Fruit fly (Drosophila melanogaster) whole organism, prepupa: ENCODE measurements around the gene Ogdh.

Source experiments
- Blimp-1 ChIP-seq: fragments of 200-800 bp; sonication (Bioruptor generic); optimal IDR thresholded peaks from 3 replicates; lab custom pipeline; 2017; ENCODE audit warnings: missing biosample characterization, missing genetic modification characterization, mild to moderate bottlenecking, moderate library complexity, missing genetic modification reagents
- CG10631 ChIP-seq: fragments of 200-800 bp; sonication (Bioruptor generic); optimal IDR thresholded peaks from 2 replicates; lab custom pipeline; 2016; ENCODE audit warnings: missing biosample characterization, missing genetic modification characterization
- CG10669 ChIP-seq: fragments of 200-800 bp; sonication (Bioruptor generic); optimal IDR thresholded peaks from 3 replicates; lab custom pipeline; 2018; ENCODE audit warnings: missing biosample characterization, mild to moderate bottlenecking, missing genetic modification characterization, moderate library complexity
- CG11294 ChIP-seq: fragments of 200-800 bp; sonication (Bioruptor generic); IDR thresholded peaks from 2 replicates; pipeline ENCODE4 v1.3.6; 2022; ENCODE audit warnings: missing biosample characterization, missing genetic modification characterization
- CG11762 ChIP-seq: fragments of 200-800 bp; sonication (Bioruptor generic); optimal IDR thresholded peaks from 3 replicates; lab custom pipeline; 2016; ENCODE audit warnings: missing biosample characterization, missing genetic modification characterization; ENCODE audit not compliant: insufficient read depth
- CG15336 ChIP-seq: fragments of 200-800 bp; sonication (Bioruptor generic); IDR thresholded peaks from 2 replicates; pipeline ENCODE4 v1.3.6; 2022; ENCODE audit warnings: missing biosample characterization, missing genetic modification characterization
- CG1621 ChIP-seq: fragments of 200-800 bp; sonication (Bioruptor generic); optimal IDR thresholded peaks from 3 replicates; lab custom pipeline; 2018; ENCODE audit warnings: missing biosample characterization, mild to moderate bottlenecking, missing genetic modification characterization
- CG16779 ChIP-seq: fragments of 200-800 bp; sonication (Bioruptor generic); optimal IDR thresholded peaks from 3 replicates; lab custom pipeline; 2017; ENCODE audit warnings: missing biosample characterization, mild to moderate bottlenecking, missing genetic modification characterization
- CG32006 ChIP-seq: fragments of 200-800 bp; sonication (Bioruptor generic); optimal IDR thresholded peaks from 3 replicates; lab custom pipeline; 2017; ENCODE audit warnings: missing biosample characterization, mild to moderate bottlenecking, missing genetic modification characterization
- CG34406 ChIP-seq: fragments of 200-800 bp; sonication (Bioruptor generic); optimal IDR thresholded peaks from 3 replicates; lab custom pipeline; 2016; ENCODE audit warnings: missing biosample characterization, missing genetic modification characterization
- CG6163 ChIP-seq: fragments of 200-800 bp; sonication (Bioruptor generic); IDR thresholded peaks from 3 replicates; pipeline ENCODE4 v1.3.6; 2022; ENCODE audit warnings: missing biosample characterization, missing genetic modification characterization
- CG6276 ChIP-seq: fragments of 200-800 bp; sonication (Bioruptor generic); optimal IDR thresholded peaks from 2 replicates; lab custom pipeline; 2017; ENCODE audit warnings: missing biosample characterization, mild to moderate bottlenecking, missing genetic modification characterization
- CG6792 ChIP-seq: fragments of 200-800 bp; sonication (Bioruptor generic); optimal IDR thresholded peaks from 3 replicates; lab custom pipeline; 2016; ENCODE audit warnings: missing biosample characterization, missing genetic modification characterization
- CG6808 ChIP-seq: fragments of 200-800 bp; sonication (Bioruptor generic); optimal IDR thresholded peaks from 3 replicates; lab custom pipeline; 2017; ENCODE audit warnings: missing biosample characterization, missing genetic modification characterization, mild to moderate bottlenecking, moderate library complexity, missing genetic modification reagents
- CG6854 ChIP-seq: fragments of 200-800 bp; sonication (Bioruptor generic); optimal IDR thresholded peaks from 2 replicates; lab custom pipeline; 2017; ENCODE audit warnings: missing biosample characterization, mild to moderate bottlenecking, missing genetic modification characterization
- CG8319 ChIP-seq: fragments of 200-800 bp; sonication (Bioruptor generic); optimal IDR thresholded peaks from 3 replicates; lab custom pipeline; 2016; ENCODE audit warnings: missing biosample characterization, missing genetic modification characterization
- Eip75B ChIP-seq: fragments of 200-800 bp; sonication (Bioruptor generic); optimal IDR thresholded peaks from 3 replicates; lab custom pipeline; 2016; ENCODE audit warnings: missing biosample characterization, missing genetic modification characterization
- Eip93F ChIP-seq: fragments of 200-800 bp; sonication (Bioruptor generic); optimal IDR thresholded peaks from 2 replicates; lab custom pipeline; 2016; ENCODE audit warnings: missing biosample characterization, mild to moderate bottlenecking, missing genetic modification characterization
- Hr38 ChIP-seq: sonication (Bioruptor generic); optimal IDR thresholded peaks from 2 replicates; lab custom pipeline; 2016; ENCODE audit warnings: missing biosample characterization, missing genetic modification characterization
- Hr4 ChIP-seq: fragments of 200-800 bp; sonication (Bioruptor generic); optimal IDR thresholded peaks from 3 replicates; lab custom pipeline; 2016; ENCODE audit warnings: missing biosample characterization, missing genetic modification characterization
- Lpt ChIP-seq: fragments of 200-800 bp; sonication (Bioruptor generic); optimal IDR thresholded peaks from 3 replicates; lab custom pipeline; 2016; ENCODE audit warnings: missing biosample characterization, missing genetic modification characterization
- Met ChIP-seq: fragments of 200-800 bp; sonication (Bioruptor generic); optimal IDR thresholded peaks from 3 replicates; lab custom pipeline; 2016; ENCODE audit warnings: missing biosample characterization, missing genetic modification characterization
- Sox14 ChIP-seq: fragments of 200-800 bp; sonication (Bioruptor generic); optimal IDR thresholded peaks from 3 replicates; lab custom pipeline; 2016; ENCODE audit warnings: missing biosample characterization, missing genetic modification characterization
- cyc ChIP-seq: fragments of 200-800 bp; sonication (Bioruptor generic); optimal IDR thresholded peaks from 3 replicates; lab custom pipeline; 2016; ENCODE audit warnings: missing biosample characterization, missing genetic modification characterization
- dac ChIP-seq: fragments of 200-800 bp; sonication (Bioruptor generic); optimal IDR thresholded peaks from 2 replicates; lab custom pipeline; 2017; ENCODE audit warnings: missing biosample characterization, mild to moderate bottlenecking, missing genetic modification characterization
- dsx ChIP-seq: fragments of 200-800 bp; optimal IDR thresholded peaks from 3 replicates; lab custom pipeline; 2019; ENCODE audit warnings: missing biosample characterization, mild to moderate bottlenecking, missing genetic modification characterization, moderate library complexity; ENCODE audit not compliant: poor library complexity, severe bottlenecking
- esn ChIP-seq: fragments of 200-800 bp; sonication (Bioruptor generic); optimal IDR thresholded peaks from 2 replicates; lab custom pipeline; 2016; ENCODE audit warnings: missing biosample characterization, mild to moderate bottlenecking, missing genetic modification characterization, moderate library complexity
- fd59A ChIP-seq: fragments of 200-800 bp; sonication (Bioruptor generic); optimal IDR thresholded peaks from 2 replicates; lab custom pipeline; 2017; ENCODE audit warnings: missing biosample characterization, mild to moderate bottlenecking, missing genetic modification characterization, missing genetic modification reagents
- fkh ChIP-seq: fragments of 200-800 bp; sonication (Bioruptor generic); optimal IDR thresholded peaks from 3 replicates; lab custom pipeline; 2017; ENCODE audit warnings: missing biosample characterization, mild to moderate bottlenecking, missing genetic modification characterization, moderate library complexity
- net ChIP-seq: fragments of 200-800 bp; sonication (Bioruptor generic); optimal IDR thresholded peaks from 3 replicates; lab custom pipeline; 2016; ENCODE audit warnings: missing biosample characterization, missing genetic modification characterization
- pdm3 ChIP-seq: fragments of 200-800 bp; sonication (Bioruptor generic); optimal IDR thresholded peaks from 3 replicates; lab custom pipeline; 2016; ENCODE audit warnings: missing biosample characterization, missing genetic modification characterization
- spab ChIP-seq: fragments of 200-800 bp; sonication (Bioruptor generic); optimal IDR thresholded peaks from 2 replicates; lab custom pipeline; 2017; ENCODE audit warnings: missing biosample characterization, mild to moderate bottlenecking, missing genetic modification characterization, missing genetic modification reagents
- svp ChIP-seq: fragments of 200-800 bp; sonication (Bioruptor generic); peaks from one replicate; lab custom pipeline; 2016; ENCODE audit warnings: missing biosample characterization, missing genetic modification characterization
- topi ChIP-seq: fragments of 200-800 bp; sonication (Bioruptor generic); optimal IDR thresholded peaks from 3 replicates; lab custom pipeline; 2016; ENCODE audit warnings: missing biosample characterization, missing genetic modification characterization
- vri ChIP-seq: fragments of 200-800 bp; sonication (Bioruptor generic); optimal IDR thresholded peaks from 3 replicates; lab custom pipeline; 2016; ENCODE audit warnings: missing biosample characterization, mild to moderate bottlenecking, missing genetic modification characterization

Ogdh gene

dm6 chr3L:16989169-16989568 is 34.5 kb downstream of the Ogdh start (continued):
- TF ChIP-seq CG15336 (GFP tag; lab: Robert Waterston, UW) (peak; percentile 90), Hr38 (GFP tag; lab: Kevin White, UChicago) (no peak), Eip75B (GFP tag; lab: Kevin White, UChicago) (no peak), CG8319 (peak; percentile 54), CG10669 (GFP tag; lab: Kevin White, UChicago) (no peak), CG10631 (peak; percentile 79), topi (peak; percentile 87), fkh (no peak), CG1621 (tag; lab: Kevin White, UChicago) (peak; percentile 69), fd59A (peak; percentile 80)

- no peak for TF ChIP-seq Blimp-1 (GFP tag; lab: Kevin White, UChicago)
- TF ChIP-seq dac, result no peak
- no peak for TF ChIP-seq net (GFP tag; lab: Kevin White, UChicago)
- TF ChIP-seq CG15336 (GFP tag; lab: Robert Waterston, UW), result no peak
- no peak for TF ChIP-seq pdm3 (GFP tag; lab: Kevin White, UChicago)
- no peak for TF ChIP-seq Lpt (GFP tag; lab: Kevin White, UChicago)
- no peak for TF ChIP-seq cyc (GFP tag; lab: Kevin White, UChicago)
- TF ChIP-seq CG6808 (GFP tag; lab: Kevin White, UChicago), result no peak
- no peak for TF ChIP-seq spab
- TF ChIP-seq Eip93F (GFP tag; lab: Kevin White, UChicago), result no peak
- TF ChIP-seq CG6276 (GFP tag; lab: Kevin White, UChicago), result no peak
- TF ChIP-seq CG10631, result no peak
- no peak for TF ChIP-seq fkh
- no peak for TF ChIP-seq CG11762
- TF ChIP-seq CG6792 (GFP tag; lab: Kevin White, UChicago), result no peak
- no peak for TF ChIP-seq CG11294 (GFP tag; lab: Robert Waterston, UW)
- TF ChIP-seq, all 60 proteins: peak for 0
These were observed 40.2 kb downstream of the Ogdh start for dm6 chr3L:16994805-16995204.

DNA sequence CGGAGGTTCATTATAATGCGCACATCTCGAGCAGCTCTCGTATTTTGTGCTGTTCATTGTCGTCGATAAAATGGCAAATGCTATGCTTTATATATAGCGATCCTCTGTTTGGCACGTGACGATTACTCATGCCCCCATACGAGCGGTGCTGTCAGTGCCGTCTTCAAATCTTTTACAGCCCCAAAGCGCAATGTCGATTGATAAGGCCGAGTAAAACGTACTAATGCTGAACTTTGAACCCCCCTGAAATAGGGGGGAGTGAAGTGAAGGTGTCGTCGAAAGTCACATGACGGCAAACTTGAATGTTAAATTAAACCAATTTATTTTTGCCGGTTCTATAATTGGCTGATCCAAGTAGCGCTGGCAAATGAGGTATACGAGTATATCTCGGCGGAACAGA is 45.7 kb downstream of the Ogdh start:
- TF ChIP-seq spab (peak; percentile 23), CG6854 (GFP tag; lab: Kevin White, UChicago) (peak; percentile 37), net (GFP tag; lab: Kevin White, UChicago) (no peak), svp (GFP tag; lab: Kevin White, UChicago) (peak; percentile 91), CG16779 (tag; lab: Kevin White, UChicago) (peak; percentile 31), vri (GFP tag; lab: Kevin White, UChicago) (peak; percentile 34), CG32006 (GFP tag; lab: Kevin White, UChicago) (no peak), Hr38 (GFP tag; lab: Kevin White, UChicago) (no peak), Met (GFP tag; lab: Kevin White, UChicago) (no peak)

DNA sequence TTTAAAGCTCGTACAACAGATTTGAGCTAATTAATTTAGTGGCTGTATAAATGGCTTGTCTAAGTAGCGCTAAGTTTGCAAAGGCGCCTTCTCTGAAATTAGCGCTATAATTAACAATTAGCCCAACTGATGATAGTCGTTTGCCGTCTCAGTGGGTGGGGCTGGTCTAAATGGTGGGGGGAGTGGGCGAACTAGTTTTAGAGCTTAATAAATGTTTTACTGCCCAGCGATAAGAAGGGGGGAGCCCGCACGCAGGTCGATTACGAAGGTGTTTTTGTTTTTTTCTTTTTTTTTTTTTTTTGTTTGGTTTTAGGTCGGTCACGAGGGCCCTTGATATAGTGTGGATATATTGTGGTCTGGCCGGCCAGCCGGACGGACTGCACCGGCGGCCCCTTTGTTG is 46.4 kb downstream of the Ogdh start:
- TF ChIP-seq CG10631, result no peak
- TF ChIP-seq CG34406, result no peak
- TF ChIP-seq Sox14, result no peak
- no peak for TF ChIP-seq dsx (GFP tag; lab: Kevin White, UChicago)
- TF ChIP-seq CG6163, result 0 out of 3 replicates have a peak, but pooled peaks have one; percentile 24
- TF ChIP-seq Hr4 (GFP tag; lab: Kevin White, UChicago), result no peak
- no peak for TF ChIP-seq esn
- TF ChIP-seq, all 60 proteins: peak for 1
